In genomic region chrV:16357253-16357652, ce11 we compare ENCODE assay signal across 8 worm cellular contexts.
A peak's percentile ranks its signal among the peaks of the same experiment; 100 is the strongest.
TF ChIP-seq lines count a peak whose summit lies in the region.

TSS of gene pptr-1 (plus strand) at chrV:16357521.

TF ChIP-seq in whole organism, L1 larva, 84 proteins besides CTCF, POLR2A, EP300 and RAD21:
- TF ChIP-seq ceh-82 (tag; optimal IDR thresholded peaks at IDR 0.05; lab: Kevin White, UChicago) (peak in 1 of 3 experiments; percentile 5), fkh-4 (tag; optimal IDR thresholded peaks at IDR 0.05; lab: Kevin White, UChicago; ENCODE audit: borderline replicate concordance) (no peak), skn-1 (tag; optimal IDR thresholded peaks at IDR 0.05; lab: Kevin White, UChicago) (peak; percentile 5), unc-62 (GFP tag; optimal IDR thresholded peaks at IDR 0.05; lab: Kevin White, UChicago) (no peak), egl-27 (tag; optimal IDR thresholded peaks at IDR 0.05; lab: Kevin White, UChicago) (no peak), ces-1 (GFP tag; optimal IDR thresholded peaks at IDR 0.05; lab: Kevin White, UChicago) (no peak), elt-2 (tag; optimal IDR thresholded peaks at IDR 0.05; lab: Kevin White, UChicago) (peak; percentile 43), blmp-1 (tag; optimal IDR thresholded peaks at IDR 0.05; lab: Kevin White, UChicago) (peak; percentile 88)

TF ChIP-seq in whole organism, L2 larva, 48 proteins besides CTCF, POLR2A, EP300 and RAD21 (continues in another document):
- TF ChIP-seq ztf-1 (GFP tag; conservative IDR thresholded peaks at IDR 0.05; lab: Robert Waterston, UW) (no peak), crh-2 (tag; optimal IDR thresholded peaks at IDR 0.05; lab: Kevin White, UChicago) (peak; percentile 12), C34F6.9 (tag; optimal IDR thresholded peaks at IDR 0.05; lab: Kevin White, UChicago) (no peak), blmp-1 (tag; optimal IDR thresholded peaks at IDR 0.05; lab: Kevin White, UChicago; ENCODE audit: insufficient read depth) (peak; percentile 86), mdl-1 (tag; optimal IDR thresholded peaks at IDR 0.05; lab: Kevin White, UChicago) (no peak), nhr-129 (tag; optimal IDR thresholded peaks at IDR 0.05; lab: Kevin White, UChicago) (no peak), nhr-23 (tag; optimal IDR thresholded peaks at IDR 0.05; lab: Kevin White, UChicago) (no peak), lsy-2 (tag; optimal IDR thresholded peaks at IDR 0.05; lab: Kevin White, UChicago) (no peak), unc-62 (GFP tag; optimal IDR thresholded peaks at IDR 0.05; lab: Kevin White, UChicago) (no peak), fos-1 (tag; optimal IDR thresholded peaks at IDR 0.05; lab: Kevin White, UChicago) (peak; percentile 70), dmd-4 (tag; optimal IDR thresholded peaks at IDR 0.05; lab: Kevin White, UChicago) (no peak)

TF ChIP-seq in whole organism, L3 larva, 47 proteins besides CTCF, POLR2A, EP300 and RAD21 (continues in another document):
- TF ChIP-seq zag-1 (tag; optimal IDR thresholded peaks at IDR 0.05; lab: Kevin White, UChicago) (no peak), unc-39 (tag; optimal IDR thresholded peaks at IDR 0.05; lab: Kevin White, UChicago) (no peak), nhr-25 (tag; optimal IDR thresholded peaks at IDR 0.05; lab: Kevin White, UChicago) (no peak), nhr-23 (tag; optimal IDR thresholded peaks at IDR 0.05; lab: Kevin White, UChicago) (peak; percentile 58), elt-3 (tag; optimal IDR thresholded peaks at IDR 0.05; lab: Kevin White, UChicago) (peak in 1 of 3 experiments; percentile 39), eor-1 (tag; optimal IDR thresholded peaks at IDR 0.05; lab: Kevin White, UChicago) (no peak), pha-4 (tag; optimal IDR thresholded peaks at IDR 0.05; lab: Kevin White, UChicago) (peak; percentile 33), fkh-2 (tag; optimal IDR thresholded peaks at IDR 0.05; lab: Kevin White, UChicago) (no peak), unc-62 (GFP tag; optimal IDR thresholded peaks at IDR 0.05; lab: Kevin White, UChicago) (no peak), pqm-1 (tag; optimal IDR thresholded peaks at IDR 0.05; lab: Kevin White, UChicago) (peak; percentile 50), ceh-28 (tag; optimal IDR thresholded peaks at IDR 0.05; lab: Kevin White, UChicago) (peak; percentile 72), elt-2 (tag; optimal IDR thresholded peaks at IDR 0.05; lab: Kevin White, UChicago) (peak; percentile 71), nhr-11 (tag; optimal IDR thresholded peaks at IDR 0.05; lab: Kevin White, UChicago) (no peak)

TF ChIP-seq in whole organism, L4 larva, 104 proteins besides CTCF, POLR2A, EP300 and RAD21 (continues in another document):
- TF ChIP-seq nhr-28 (tag; optimal IDR thresholded peaks at IDR 0.05; lab: Kevin White, UChicago) (peak; percentile 55), aly-2 (tag; optimal IDR thresholded peaks at IDR 0.05; lab: Kevin White, UChicago) (no peak), php-3 (GFP tag; IDR thresholded peaks at IDR 0.05; lab: Robert Waterston, UW) (peak; percentile 30; the same call in 1 of the 2 replicates), daf-16 (GFP tag; optimal IDR thresholded peaks at IDR 0.05; lab: Kevin White, UChicago) (no peak), daf-16 (tag; optimal IDR thresholded peaks at IDR 0.05; lab: Kevin White, UChicago) (peak; percentile 63), dmd-6 (GFP tag; IDR thresholded peaks at IDR 0.05; lab: Robert Waterston, UW) (peak; percentile 61; the same call in 1 of the 2 replicates), ama-1 (optimal IDR thresholded peaks at IDR 0.05; lab: Kevin White, UChicago) (no peak), Y5F2A.4 (GFP tag; optimal IDR thresholded peaks at IDR 0.05; lab: Kevin White, UChicago) (no peak), dve-1 (tag; optimal IDR thresholded peaks at IDR 0.05; lab: Kevin White, UChicago; ENCODE audit: insufficient read depth) (peak; percentile 40), nhr-102 (tag; optimal IDR thresholded peaks at IDR 0.05; lab: Kevin White, UChicago) (peak; percentile 25), snpc-1.2 (GFP tag; IDR thresholded peaks at IDR 0.05; lab: Robert Waterston, UW) (no peak), T26A8.4 (GFP tag; IDR thresholded peaks at IDR 0.05; lab: Robert Waterston, UW) (no peak)

TF ChIP-seq in whole organism, late embryonic, 69 proteins besides CTCF, POLR2A, EP300 and RAD21:
- TF ChIP-seq nhr-232 (tag; optimal IDR thresholded peaks at IDR 0.05; lab: Kevin White, UChicago) (no peak), hlh-13 (GFP tag; optimal IDR thresholded peaks at IDR 0.05; lab: Kevin White, UChicago) (no peak), ama-1 (optimal IDR thresholded peaks at IDR 0.05; lab: Kevin White, UChicago) (no peak), ceh-9 (tag; optimal IDR thresholded peaks at IDR 0.05; lab: Kevin White, UChicago) (no peak), nfya-1 (tag; optimal IDR thresholded peaks at IDR 0.05; lab: Kevin White, UChicago) (no peak), ceh-48 (tag; optimal IDR thresholded peaks at IDR 0.05; lab: Kevin White, UChicago) (peak; percentile 1), unc-42 (tag; optimal IDR thresholded peaks at IDR 0.05; lab: Kevin White, UChicago) (no peak), C38D4.7 (GFP tag; optimal IDR thresholded peaks at IDR 0.05; lab: Kevin White, UChicago) (no peak), elt-2 (tag; optimal IDR thresholded peaks at IDR 0.05; lab: Kevin White, UChicago) (peak; percentile 65)

TF ChIP-seq in whole organism, midembryonic, 9 proteins besides CTCF, POLR2A, EP300 and RAD21:
- TF ChIP-seq T22C8.4 (GFP tag; IDR thresholded peaks at IDR 0.05; lab: Robert Waterston, UW) (peak; percentile 22; the same call in 1 of the 2 replicates), med-1 (GFP tag; optimal IDR thresholded peaks at IDR 0.05; lab: Kevin White, UChicago; ENCODE audit: insufficient read depth) (no peak), klf-2 (GFP tag; conservative IDR thresholded peaks at IDR 0.05; lab: Robert Waterston, UW) (no peak), ztf-29 (GFP tag; IDR thresholded peaks at IDR 0.05; lab: Robert Waterston, UW) (no peak), tab-1 (GFP tag; IDR thresholded peaks at IDR 0.05; lab: Robert Waterston, UW) (no peak)

TF ChIP-seq in whole organism, mixed stage, embryonic, 35 proteins besides CTCF, POLR2A, EP300 and RAD21:
- no peak for TF ChIP-seq ceh-43 (GFP tag; optimal IDR thresholded peaks at IDR 0.05; lab: Kevin White, UChicago)
- peak; percentile 47 for TF ChIP-seq blmp-1 (tag; optimal IDR thresholded peaks at IDR 0.05; lab: Kevin White, UChicago)
- TF ChIP-seq elt-3 (tag; optimal IDR thresholded peaks at IDR 0.05; lab: Kevin White, UChicago), result peak; percentile 5

TF ChIP-seq in whole organism, young adult, 124 proteins besides CTCF, POLR2A, EP300 and RAD21 (continues in another document):
- TF ChIP-seq hmg-1.2 (GFP tag; IDR thresholded peaks at IDR 0.05; lab: Robert Waterston, UW), result peak; percentile 32; the same call in 1 of the 2 replicates
- TF ChIP-seq dpff-1 (tag; optimal IDR thresholded peaks at IDR 0.05; lab: Kevin White, UChicago), result no peak
- TF ChIP-seq K12H6.12 (tag; optimal IDR thresholded peaks at IDR 0.05; lab: Kevin White, UChicago), result no peak
- TF ChIP-seq nhr-27 (tag; optimal IDR thresholded peaks at IDR 0.05; lab: Kevin White, UChicago), result no peak
- no peak for TF ChIP-seq ekl-4 (GFP tag; IDR thresholded peaks at IDR 0.05; lab: Robert Waterston, UW)
- no peak for TF ChIP-seq snpc-1.1 (tag; optimal IDR thresholded peaks at IDR 0.05; lab: Kevin White, UChicago; ENCODE audit: insufficient read depth)
- no peak for TF ChIP-seq nhr-179 (tag; optimal IDR thresholded peaks at IDR 0.05; lab: Kevin White, UChicago)
- TF ChIP-seq B0261.1 (tag; optimal IDR thresholded peaks at IDR 0.05; lab: Kevin White, UChicago), result no peak
- no peak for TF ChIP-seq aptf-2 (GFP tag; conservative IDR thresholded peaks at IDR 0.05; lab: Robert Waterston, UW)
- TF ChIP-seq T07F8.4 (tag; optimal IDR thresholded peaks at IDR 0.05; lab: Kevin White, UChicago), result no peak
- TF ChIP-seq lin-40 (tag; optimal IDR thresholded peaks at IDR 0.05; lab: Kevin White, UChicago), result peak; percentile 20
- no peak for TF ChIP-seq ccch-3 (GFP tag; optimal IDR thresholded peaks at IDR 0.05; lab: Kevin White, UChicago)
- TF ChIP-seq nfya-1 (tag; optimal IDR thresholded peaks at IDR 0.05; lab: Kevin White, UChicago; ENCODE audit: borderline replicate concordance, insufficient read depth), result no peak
- no peak for TF ChIP-seq atf-7 (tag; optimal IDR thresholded peaks at IDR 0.05; lab: Kevin White, UChicago)
- no peak for TF ChIP-seq Y67H2A.10 (GFP tag; conservative IDR thresholded peaks at IDR 0.05; lab: Robert Waterston, UW)
- TF ChIP-seq dox-1 (GFP tag; IDR thresholded peaks at IDR 0.05; lab: Robert Waterston, UW), result no peak
- TF ChIP-seq rpc-1 (optimal IDR thresholded peaks at IDR 0.05; lab: Kevin White, UChicago), result no peak
- TF ChIP-seq rpc-1 (tag; optimal IDR thresholded peaks at IDR 0.05; lab: Kevin White, UChicago), result no peak
- no peak for TF ChIP-seq ztf-18 (tag; optimal IDR thresholded peaks at IDR 0.05; lab: Kevin White, UChicago)
- 0 out of 2 replicates have a peak, but pooled peaks have one; percentile 12 for TF ChIP-seq Y56A3A.18 (GFP tag; IDR thresholded peaks at IDR 0.05; lab: Robert Waterston, UW)
- no peak for TF ChIP-seq Y79H2A.3 (GFP tag; conservative IDR thresholded peaks at IDR 0.05; lab: Robert Waterston, UW)
- no peak for TF ChIP-seq nfyb-1 (GFP tag; IDR thresholded peaks at IDR 0.05; lab: Robert Waterston, UW)
- no peak for TF ChIP-seq attf-3 (GFP tag; conservative IDR thresholded peaks at IDR 0.05; lab: Robert Waterston, UW)
- TF ChIP-seq snpc-1.3 (tag; optimal IDR thresholded peaks at IDR 0.05; lab: Kevin White, UChicago; ENCODE audit: insufficient read depth), result no peak
- no peak for TF ChIP-seq F23B12.7 (tag; optimal IDR thresholded peaks at IDR 0.05; lab: Kevin White, UChicago; ENCODE audit: insufficient read depth)
- no peak for TF ChIP-seq ztf-28 (GFP tag; IDR thresholded peaks at IDR 0.05; lab: Robert Waterston, UW)
- no peak for TF ChIP-seq die-1 (tag; optimal IDR thresholded peaks at IDR 0.05; lab: Kevin White, UChicago)
- no peak for TF ChIP-seq B0336.3 (GFP tag; IDR thresholded peaks at IDR 0.05; lab: Robert Waterston, UW)
- no peak for TF ChIP-seq him-1 (tag; optimal IDR thresholded peaks at IDR 0.05; lab: Kevin White, UChicago)
- TF ChIP-seq madf-6 (GFP tag; IDR thresholded peaks at IDR 0.05; lab: Robert Waterston, UW), result no peak
- TF ChIP-seq unc-130 (GFP tag; optimal IDR thresholded peaks at IDR 0.05; lab: Kevin White, UChicago), result no peak
- TF ChIP-seq tbp1 (GFP tag; optimal IDR thresholded peaks at IDR 0.05; lab: Kevin White, UChicago), result no peak
- TF ChIP-seq K11D2.4 (GFP tag; IDR thresholded peaks at IDR 0.05; lab: Robert Waterston, UW), result no peak
- TF ChIP-seq ztf-6 (GFP tag; IDR thresholded peaks at IDR 0.05; lab: Robert Waterston, UW), result no peak
- TF ChIP-seq nhr-80 (tag; optimal IDR thresholded peaks at IDR 0.05; lab: Kevin White, UChicago), result peak; percentile 47
- TF ChIP-seq lag-1 (GFP tag; IDR thresholded peaks at IDR 0.05; lab: Robert Waterston, UW), result no peak
- no peak for TF ChIP-seq let-607 (tag; optimal IDR thresholded peaks at IDR 0.05; lab: Kevin White, UChicago)
